Worm (Caenorhabditis elegans) whole organism, late embryonic: ENCODE data around the gene flp-8.

Experiments used
- ahr-1 ChIP-seq: sonication (generic microtip); optimal IDR thresholded peaks from 2 replicates; lab custom pipeline; 2016; ENCODE audit warnings: missing genetic modification characterization, missing compliant biosample characterization
- ama-1 ChIP-seq: fragments of 150-350 bp; optimal IDR thresholded peaks from 2 replicates; lab custom pipeline; 2014
- ceh-19 ChIP-seq: fragments of 200-800 bp; sonication (Bioruptor generic); optimal IDR thresholded peaks from 2 replicates; lab custom pipeline; 2018; ENCODE audit warnings: mild to moderate bottlenecking, missing genetic modification characterization, missing compliant biosample characterization
- ceh-9 ChIP-seq: sonication (generic microtip); optimal IDR thresholded peaks from 2 replicates; lab custom pipeline; 2016; ENCODE audit warnings: mild to moderate bottlenecking, missing genetic modification characterization, inconsistent platforms, missing compliant biosample characterization
- fkh-6 ChIP-seq: sonication (generic microtip); optimal IDR thresholded peaks from 2 replicates; lab custom pipeline; 2016; ENCODE audit warnings: missing genetic modification characterization, missing compliant biosample characterization
- hlh-30 ChIP-seq: sonication (generic microtip); optimal IDR thresholded peaks from 2 replicates; lab custom pipeline; 2017; ENCODE audit warnings: antibody characterized with exemption, missing genetic modification characterization, missing compliant biosample characterization; ENCODE audit not compliant: insufficient read depth
- lin-11 ChIP-seq: fragments of 200-800 bp; sonication (Bioruptor generic); optimal IDR thresholded peaks from 2 replicates; lab custom pipeline; 2018; ENCODE audit warnings: mild to moderate bottlenecking, missing genetic modification characterization, missing compliant biosample characterization
- mec-3 ChIP-seq: sonication (generic microtip); optimal IDR thresholded peaks from 2 replicates; lab custom pipeline; 2016; ENCODE audit warnings: borderline replicate concordance, missing genetic modification characterization, missing compliant biosample characterization
- nhr-232 ChIP-seq: sonication (generic microtip); optimal IDR thresholded peaks from 2 replicates; lab custom pipeline; 2016; ENCODE audit warnings: missing genetic modification characterization, missing compliant biosample characterization
- pqm-1 ChIP-seq: sonication (generic microtip); optimal IDR thresholded peaks from 2 replicates; lab custom pipeline; 2016; ENCODE audit warnings: missing genetic modification characterization, missing compliant biosample characterization
- sox-4 ChIP-seq: sonication (generic microtip); optimal IDR thresholded peaks from 2 replicates; lab custom pipeline; 2017; ENCODE audit warnings: mild to moderate bottlenecking, missing genetic modification characterization, inconsistent platforms, missing compliant biosample characterization
- tbx-7 ChIP-seq: sonication (generic microtip); optimal IDR thresholded peaks from 2 replicates; lab custom pipeline; 2016; ENCODE audit warnings: missing genotype, missing genetic modification characterization, missing compliant biosample characterization
- unc-55 ChIP-seq: sonication (generic microtip); optimal IDR thresholded peaks from 2 replicates; lab custom pipeline; 2017; ENCODE audit warnings: missing biosample characterization, missing genetic modification reagents, missing genetic modification characterization

DNA sequence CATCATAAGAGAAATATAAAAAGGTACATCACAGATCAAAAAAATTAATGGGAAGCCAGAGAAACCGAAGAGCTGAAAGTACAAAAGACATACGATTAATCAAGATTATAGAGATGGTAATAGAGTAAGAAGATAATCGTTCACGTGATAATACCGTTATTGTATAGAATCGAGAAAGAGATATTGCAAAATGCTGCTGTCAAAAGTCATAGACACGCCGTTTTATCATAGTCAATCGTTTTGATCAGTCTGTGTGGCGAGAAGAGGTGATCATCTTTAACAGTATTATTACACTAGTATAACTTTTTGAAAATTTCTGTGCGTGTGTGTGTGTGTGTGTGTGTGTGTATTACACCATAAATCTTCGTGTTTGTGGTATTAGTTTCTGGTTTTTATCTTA lies 13.2 kb downstream of the flp-8 start:
- no peak for TF ChIP-seq ahr-1 (tag; lab: Kevin White, UChicago)
- TF ChIP-seq ama-1, result no peak
- TF ChIP-seq hlh-30 (tag; lab: Kevin White, UChicago), result no peak
- no peak for TF ChIP-seq tbx-7 (tag; lab: Kevin White, UChicago)
- no peak for TF ChIP-seq mec-3 (tag; lab: Kevin White, UChicago)
- TF ChIP-seq ceh-9 (tag; lab: Kevin White, UChicago), result no peak
- no peak for TF ChIP-seq nhr-232 (tag; lab: Kevin White, UChicago)
- TF ChIP-seq sox-4, result no peak
- no peak for TF ChIP-seq fkh-6 (tag; lab: Kevin White, UChicago)
- no peak for TF ChIP-seq unc-55 (GFP tag; lab: Kevin White, UChicago)
- no peak for TF ChIP-seq ceh-19 (GFP tag; lab: Kevin White, UChicago)
- TF ChIP-seq pqm-1 (tag; lab: Kevin White, UChicago), result no peak
- no peak for TF ChIP-seq lin-11 (tag; lab: Kevin White, UChicago)
